Fruit fly (Drosophila melanogaster) whole organism, prepupa: Measurements from ENCODE around the gene GCS1.
A peak's percentile ranks its signal among the peaks of the same experiment; 100 is the strongest.

Source experiments
- Blimp-1 ChIP-seq: fragments of 200-800 bp; sonication (Bioruptor generic); optimal IDR thresholded peaks from 3 replicates; lab custom pipeline; 2017; ENCODE audit warnings: missing biosample characterization, missing genetic modification characterization, mild to moderate bottlenecking, moderate library complexity, missing genetic modification reagents
- CG10631 ChIP-seq: fragments of 200-800 bp; sonication (Bioruptor generic); optimal IDR thresholded peaks from 2 replicates; lab custom pipeline; 2016; ENCODE audit warnings: missing biosample characterization, missing genetic modification characterization
- CG10669 ChIP-seq: fragments of 200-800 bp; sonication (Bioruptor generic); optimal IDR thresholded peaks from 3 replicates; lab custom pipeline; 2018; ENCODE audit warnings: missing biosample characterization, mild to moderate bottlenecking, missing genetic modification characterization, moderate library complexity
- CG11294 ChIP-seq: fragments of 200-800 bp; sonication (Bioruptor generic); IDR thresholded peaks from 2 replicates; pipeline ENCODE4 v1.3.6; 2022; ENCODE audit warnings: missing biosample characterization, missing genetic modification characterization
- CG11762 ChIP-seq: fragments of 200-800 bp; sonication (Bioruptor generic); optimal IDR thresholded peaks from 3 replicates; lab custom pipeline; 2016; ENCODE audit warnings: missing biosample characterization, missing genetic modification characterization; ENCODE audit not compliant: insufficient read depth
- CG11902 ChIP-seq: fragments of 200-800 bp; sonication (Bioruptor generic); optimal IDR thresholded peaks from 3 replicates; lab custom pipeline; 2016; ENCODE audit warnings: missing biosample characterization, missing genetic modification characterization
- CG15336 ChIP-seq: fragments of 200-800 bp; sonication (Bioruptor generic); IDR thresholded peaks from 2 replicates; pipeline ENCODE4 v1.3.6; 2022; ENCODE audit warnings: missing biosample characterization, missing genetic modification characterization
- CG1621 ChIP-seq: fragments of 200-800 bp; sonication (Bioruptor generic); optimal IDR thresholded peaks from 3 replicates; lab custom pipeline; 2018; ENCODE audit warnings: missing biosample characterization, mild to moderate bottlenecking, missing genetic modification characterization
- CG16779 ChIP-seq: fragments of 200-800 bp; sonication (Bioruptor generic); optimal IDR thresholded peaks from 3 replicates; lab custom pipeline; 2017; ENCODE audit warnings: missing biosample characterization, mild to moderate bottlenecking, missing genetic modification characterization
- CG3032 ChIP-seq: fragments of 200-800 bp; optimal IDR thresholded peaks from 2 replicates; lab custom pipeline; 2019; ENCODE audit warnings: missing biosample characterization, mild to moderate bottlenecking, missing genetic modification characterization, moderate library complexity
- CG31627 ChIP-seq: fragments of 200-800 bp; sonication (Bioruptor generic); optimal IDR thresholded peaks from 3 replicates; lab custom pipeline; 2016; ENCODE audit warnings: missing biosample characterization, missing genetic modification characterization
- CG32006 ChIP-seq: fragments of 200-800 bp; sonication (Bioruptor generic); optimal IDR thresholded peaks from 3 replicates; lab custom pipeline; 2017; ENCODE audit warnings: missing biosample characterization, mild to moderate bottlenecking, missing genetic modification characterization
- CG34406 ChIP-seq: fragments of 200-800 bp; sonication (Bioruptor generic); optimal IDR thresholded peaks from 3 replicates; lab custom pipeline; 2016; ENCODE audit warnings: missing biosample characterization, missing genetic modification characterization
- CG3919 ChIP-seq: fragments of 200-800 bp; sonication (Bioruptor generic); optimal IDR thresholded peaks from 3 replicates; lab custom pipeline; 2016; ENCODE audit warnings: missing biosample characterization, missing genetic modification characterization
- CG4318 ChIP-seq: fragments of 200-800 bp; sonication (Bioruptor generic); optimal IDR thresholded peaks from 3 replicates; lab custom pipeline; 2017; ENCODE audit warnings: missing biosample characterization, mild to moderate bottlenecking, missing genetic modification characterization
- CG6163 ChIP-seq: fragments of 200-800 bp; sonication (Bioruptor generic); IDR thresholded peaks from 3 replicates; pipeline ENCODE4 v1.3.6; 2022; ENCODE audit warnings: missing biosample characterization, missing genetic modification characterization
- CG6276 ChIP-seq: fragments of 200-800 bp; sonication (Bioruptor generic); optimal IDR thresholded peaks from 2 replicates; lab custom pipeline; 2017; ENCODE audit warnings: missing biosample characterization, mild to moderate bottlenecking, missing genetic modification characterization
- CG6792 ChIP-seq: fragments of 200-800 bp; sonication (Bioruptor generic); optimal IDR thresholded peaks from 3 replicates; lab custom pipeline; 2016; ENCODE audit warnings: missing biosample characterization, missing genetic modification characterization
- CG6854 ChIP-seq: fragments of 200-800 bp; sonication (Bioruptor generic); optimal IDR thresholded peaks from 2 replicates; lab custom pipeline; 2017; ENCODE audit warnings: missing biosample characterization, mild to moderate bottlenecking, missing genetic modification characterization
- CG8119 ChIP-seq: fragments of 200-800 bp; sonication (Bioruptor generic); IDR thresholded peaks from 3 replicates; pipeline ENCODE4 v1.3.6; 2022; ENCODE audit warnings: missing biosample characterization, missing genetic modification characterization
- CG8319 ChIP-seq: fragments of 200-800 bp; sonication (Bioruptor generic); optimal IDR thresholded peaks from 3 replicates; lab custom pipeline; 2016; ENCODE audit warnings: missing biosample characterization, missing genetic modification characterization
- CG8632 ChIP-seq: fragments of 200-800 bp; sonication (Bioruptor generic); optimal IDR thresholded peaks from 3 replicates; lab custom pipeline; 2016; ENCODE audit warnings: missing biosample characterization, missing genetic modification characterization
- CG9139 ChIP-seq: fragments of 200-800 bp; sonication (Bioruptor generic); optimal IDR thresholded peaks from 3 replicates; lab custom pipeline; 2017; ENCODE audit warnings: missing biosample characterization, mild to moderate bottlenecking, missing genetic modification characterization
- Eip75B ChIP-seq: fragments of 200-800 bp; sonication (Bioruptor generic); optimal IDR thresholded peaks from 3 replicates; lab custom pipeline; 2016; ENCODE audit warnings: missing biosample characterization, missing genetic modification characterization
- Eip78C ChIP-seq: fragments of 200-800 bp; sonication (Bioruptor generic); peaks from one replicate; lab custom pipeline; 2016; ENCODE audit warnings: missing biosample characterization, missing genetic modification characterization
- Eip93F ChIP-seq: fragments of 200-800 bp; sonication (Bioruptor generic); optimal IDR thresholded peaks from 2 replicates; lab custom pipeline; 2016; ENCODE audit warnings: missing biosample characterization, mild to moderate bottlenecking, missing genetic modification characterization
- Ets21C ChIP-seq: fragments of 200-800 bp; sonication (Bioruptor generic); optimal IDR thresholded peaks from 3 replicates; lab custom pipeline; 2016; ENCODE audit warnings: missing biosample characterization, missing genetic modification characterization
- Ets96B ChIP-seq: fragments of 200-800 bp; optimal IDR thresholded peaks from 2 replicates; lab custom pipeline; 2019; ENCODE audit warnings: missing biosample characterization, mild to moderate bottlenecking, missing genetic modification characterization, moderate library complexity
- Gug ChIP-seq: fragments of 200-800 bp; sonication (Bioruptor generic); IDR thresholded peaks from 2 replicates; pipeline ENCODE4 v1.3.6; 2022; ENCODE audit warnings: missing biosample characterization, missing genetic modification characterization
- Hr39 ChIP-seq: fragments of 200-800 bp; sonication (Bioruptor generic); optimal IDR thresholded peaks from 2 replicates; lab custom pipeline; 2016; ENCODE audit warnings: missing biosample characterization, missing genetic modification characterization
- Lpt ChIP-seq: fragments of 200-800 bp; sonication (Bioruptor generic); optimal IDR thresholded peaks from 3 replicates; lab custom pipeline; 2016; ENCODE audit warnings: missing biosample characterization, missing genetic modification characterization
- Met ChIP-seq: fragments of 200-800 bp; sonication (Bioruptor generic); optimal IDR thresholded peaks from 3 replicates; lab custom pipeline; 2016; ENCODE audit warnings: missing biosample characterization, missing genetic modification characterization
- OdsH ChIP-seq: fragments of 200-800 bp; sonication (Bioruptor generic); optimal IDR thresholded peaks from 3 replicates; lab custom pipeline; 2016; ENCODE audit warnings: missing biosample characterization, missing genetic modification characterization
- Smox ChIP-seq: fragments of 200-800 bp; sonication (Bioruptor generic); optimal IDR thresholded peaks from 3 replicates; lab custom pipeline; 2016; ENCODE audit warnings: missing biosample characterization, missing genetic modification characterization
- Sox102F ChIP-seq: fragments of 200-800 bp; sonication (Bioruptor generic); optimal IDR thresholded peaks from 2 replicates; lab custom pipeline; 2016; ENCODE audit warnings: missing biosample characterization, mild to moderate bottlenecking, missing genetic modification characterization
- Sox14 ChIP-seq: fragments of 200-800 bp; sonication (Bioruptor generic); optimal IDR thresholded peaks from 3 replicates; lab custom pipeline; 2016; ENCODE audit warnings: missing biosample characterization, missing genetic modification characterization
- Sox15 ChIP-seq: fragments of 200-800 bp; sonication (Bioruptor generic); optimal IDR thresholded peaks from 3 replicates; lab custom pipeline; 2016; ENCODE audit warnings: missing biosample characterization, missing genetic modification characterization
- achi ChIP-seq: fragments of 200-800 bp; sonication (Bioruptor generic); optimal IDR thresholded peaks from 3 replicates; lab custom pipeline; 2016; ENCODE audit warnings: missing biosample characterization, missing genetic modification characterization
- acj6 ChIP-seq: fragments of 200-800 bp; sonication (Bioruptor generic); optimal IDR thresholded peaks from 3 replicates; lab custom pipeline; 2016; ENCODE audit warnings: missing biosample characterization, missing genetic modification characterization
- cyc ChIP-seq: fragments of 200-800 bp; sonication (Bioruptor generic); optimal IDR thresholded peaks from 3 replicates; lab custom pipeline; 2016; ENCODE audit warnings: missing biosample characterization, missing genetic modification characterization
- dac ChIP-seq: fragments of 200-800 bp; sonication (Bioruptor generic); optimal IDR thresholded peaks from 2 replicates; lab custom pipeline; 2017; ENCODE audit warnings: missing biosample characterization, mild to moderate bottlenecking, missing genetic modification characterization
- dsx ChIP-seq: fragments of 200-800 bp; optimal IDR thresholded peaks from 3 replicates; lab custom pipeline; 2019; ENCODE audit warnings: missing biosample characterization, mild to moderate bottlenecking, missing genetic modification characterization, moderate library complexity; ENCODE audit not compliant: poor library complexity, severe bottlenecking
- eg ChIP-seq: fragments of 200-800 bp; sonication (Bioruptor generic); IDR thresholded peaks from 3 replicates; pipeline ENCODE4 v1.3.6; 2022; ENCODE audit warnings: missing biosample characterization, missing genetic modification characterization
- esn ChIP-seq: fragments of 200-800 bp; sonication (Bioruptor generic); optimal IDR thresholded peaks from 2 replicates; lab custom pipeline; 2016; ENCODE audit warnings: missing biosample characterization, mild to moderate bottlenecking, missing genetic modification characterization, moderate library complexity
- fd59A ChIP-seq: fragments of 200-800 bp; sonication (Bioruptor generic); optimal IDR thresholded peaks from 2 replicates; lab custom pipeline; 2017; ENCODE audit warnings: missing biosample characterization, mild to moderate bottlenecking, missing genetic modification characterization, missing genetic modification reagents
- fd85E ChIP-seq: fragments of 200-800 bp; sonication (Bioruptor generic); optimal IDR thresholded peaks from 3 replicates; lab custom pipeline; 2016; ENCODE audit warnings: missing biosample characterization, missing genetic modification characterization
- fkh ChIP-seq: fragments of 200-800 bp; sonication (Bioruptor generic); optimal IDR thresholded peaks from 3 replicates; lab custom pipeline; 2017; ENCODE audit warnings: missing biosample characterization, mild to moderate bottlenecking, missing genetic modification characterization, moderate library complexity
- lz ChIP-seq: fragments of 200-800 bp; sonication (Bioruptor generic); optimal IDR thresholded peaks from 3 replicates; lab custom pipeline; 2016; ENCODE audit warnings: missing biosample characterization, missing genetic modification characterization
- net ChIP-seq: fragments of 200-800 bp; sonication (Bioruptor generic); optimal IDR thresholded peaks from 3 replicates; lab custom pipeline; 2016; ENCODE audit warnings: missing biosample characterization, missing genetic modification characterization
- pdm3 ChIP-seq: fragments of 200-800 bp; sonication (Bioruptor generic); optimal IDR thresholded peaks from 3 replicates; lab custom pipeline; 2016; ENCODE audit warnings: missing biosample characterization, missing genetic modification characterization
- ss ChIP-seq, 2 experiments: fragments of 200-800 bp; sonication (Bioruptor generic); optimal IDR thresholded peaks; 2 replicates in 1 of 2; 3 replicates in 1 of 2; lab custom pipeline; 2017 to 2018; ENCODE audit warnings: mild to moderate bottlenecking in 2 of 2, missing biosample characterization in 2 of 2, missing genetic modification characterization in 2 of 2, moderate library complexity in 1 of 2
- svp ChIP-seq: fragments of 200-800 bp; sonication (Bioruptor generic); peaks from one replicate; lab custom pipeline; 2016; ENCODE audit warnings: missing biosample characterization, missing genetic modification characterization
- topi ChIP-seq: fragments of 200-800 bp; sonication (Bioruptor generic); optimal IDR thresholded peaks from 3 replicates; lab custom pipeline; 2016; ENCODE audit warnings: missing biosample characterization, missing genetic modification characterization
- vri ChIP-seq: fragments of 200-800 bp; sonication (Bioruptor generic); optimal IDR thresholded peaks from 3 replicates; lab custom pipeline; 2016; ENCODE audit warnings: missing biosample characterization, mild to moderate bottlenecking, missing genetic modification characterization

The GCS1 gene

DNA sequence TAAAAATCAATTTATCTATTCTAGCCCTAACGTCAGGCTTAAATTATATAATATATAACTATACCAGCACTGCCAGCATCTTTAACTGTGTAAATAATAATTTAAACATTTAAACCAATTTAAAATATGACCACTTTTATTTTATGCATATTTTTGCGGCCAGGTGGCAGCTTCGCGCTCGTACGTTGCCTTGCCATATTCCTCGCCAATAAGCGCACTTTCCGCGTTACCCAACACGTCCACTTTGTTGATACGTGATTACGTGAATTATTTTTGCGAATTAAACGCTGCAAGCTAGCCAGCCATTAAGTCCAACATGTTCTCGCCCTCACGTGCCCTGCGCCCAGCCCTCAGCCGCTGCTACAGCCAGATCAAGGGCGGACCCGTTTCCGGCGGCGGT lies 2.0 kb upstream of the GCS1 start, which contains the start of gene NdufV3:
NdufV3 (plus strand) TSS at position 219 of the 400 bp plus-strand sequence.
- TF ChIP-seq Gug (GFP tag; lab: Robert Waterston, UW), result no peak
- TF ChIP-seq vri, result no peak
- TF ChIP-seq CG6792, result no peak
- no peak for TF ChIP-seq ss (GFP tag; optimal IDR thresholded peaks at IDR 0.05; lab: Kevin White, UChicago)
- peak; percentile 6 for TF ChIP-seq Sox14
- TF ChIP-seq acj6 (GFP tag; lab: Kevin White, UChicago), result no peak
- no peak for TF ChIP-seq Hr39
- TF ChIP-seq CG15336, result no peak
- no peak for TF ChIP-seq CG1621 (tag; lab: Kevin White, UChicago)
- TF ChIP-seq Ets21C (GFP tag; lab: Kevin White, UChicago), result no peak
- TF ChIP-seq dac, result no peak
- TF ChIP-seq CG6163, result peak; percentile 17; the same call in 1 of the 3 replicates
- no peak for TF ChIP-seq topi (GFP tag; lab: Kevin White, UChicago)
- no peak for TF ChIP-seq CG8119
- no peak for TF ChIP-seq CG31627 (GFP tag; lab: Kevin White, UChicago)
- TF ChIP-seq svp, result peak; percentile 50
- TF ChIP-seq Eip75B, result no peak
- no peak for TF ChIP-seq Sox15 (GFP tag; lab: Kevin White, UChicago)
- TF ChIP-seq pdm3 (GFP tag; lab: Kevin White, UChicago), result peak; percentile 8
- no peak for TF ChIP-seq achi
- TF ChIP-seq net, result no peak
- TF ChIP-seq CG8632 (GFP tag; lab: Kevin White, UChicago), result no peak
- no peak for TF ChIP-seq CG8319 (GFP tag; lab: Kevin White, UChicago)
- TF ChIP-seq fd59A (GFP tag; lab: Kevin White, UChicago), result no peak
- no peak for TF ChIP-seq esn
- TF ChIP-seq CG10669 (GFP tag; lab: Kevin White, UChicago), result no peak
- TF ChIP-seq CG3032 (tag; lab: Kevin White, UChicago), result no peak
- no peak for TF ChIP-seq Smox (GFP tag; lab: Kevin White, UChicago)
- TF ChIP-seq CG32006 (GFP tag; lab: Kevin White, UChicago), result no peak
- TF ChIP-seq CG3919, result peak; percentile 12
- no peak for TF ChIP-seq Eip93F
- TF ChIP-seq fd85E (GFP tag; lab: Kevin White, UChicago), result no peak
- no peak for TF ChIP-seq Ets96B (tag; lab: Kevin White, UChicago)
- TF ChIP-seq CG6854 (GFP tag; lab: Kevin White, UChicago), result no peak
- no peak for TF ChIP-seq Sox102F (GFP tag; lab: Kevin White, UChicago)
- TF ChIP-seq CG11294 (GFP tag; lab: Robert Waterston, UW), result no peak
- TF ChIP-seq Blimp-1 (GFP tag; lab: Kevin White, UChicago), result no peak
- TF ChIP-seq OdsH (GFP tag; lab: Kevin White, UChicago), result no peak
- TF ChIP-seq CG11762, result no peak
- TF ChIP-seq fkh, result peak; percentile 9
- no peak for TF ChIP-seq CG16779 (tag; lab: Kevin White, UChicago)
- TF ChIP-seq dsx (GFP tag; lab: Kevin White, UChicago), result no peak
- TF ChIP-seq Eip78C (GFP tag; lab: Kevin White, UChicago), result no peak
- TF ChIP-seq lz (GFP tag; lab: Kevin White, UChicago), result peak; percentile 22
- TF ChIP-seq CG6276, result no peak
- TF ChIP-seq cyc, result peak; percentile 1
- TF ChIP-seq CG11902 (GFP tag; lab: Kevin White, UChicago), result no peak
- no peak for TF ChIP-seq Lpt (GFP tag; lab: Kevin White, UChicago)
- no peak for TF ChIP-seq CG10631 (GFP tag; lab: Kevin White, UChicago)
- TF ChIP-seq Met, result no peak
- TF ChIP-seq CG4318, result no peak
- TF ChIP-seq CG9139 (GFP tag; lab: Kevin White, UChicago), result no peak
- no peak for TF ChIP-seq eg (GFP tag; lab: Robert Waterston, UW)
- no peak for TF ChIP-seq CG34406
